Worm (Caenorhabditis elegans) whole organism, early embryonic: ENCODE results near the gene srg-10.

Experiments used
- B0310.2 ChIP-seq: sonication (generic microtip); optimal IDR thresholded peaks from 2 replicates; lab custom pipeline; 2016; ENCODE audit warnings: mild to moderate bottlenecking, missing genetic modification characterization, missing compliant biosample characterization
- aly-1 ChIP-seq: sonication (generic microtip); optimal IDR thresholded peaks from 2 replicates; lab custom pipeline; 2016; ENCODE audit warnings: missing genetic modification characterization, missing compliant biosample characterization
- ama-1 ChIP-seq: fragments of 150-350 bp; optimal IDR thresholded peaks from 2 replicates; lab custom pipeline; 2014
- ceh-13 ChIP-seq: fragments of 200-800 bp; sonication (Bioruptor generic); optimal IDR thresholded peaks from 2 replicates; lab custom pipeline; 2018; ENCODE audit warnings: mild to moderate bottlenecking, missing genetic modification characterization, missing compliant biosample characterization
- flt-1 ChIP-seq: fragments of 200-800 bp; sonication (Bioruptor generic); IDR thresholded peaks from 2 replicates; pipeline ENCODE4 v1.3.6; 2022; ENCODE audit warnings: missing genetic modification characterization, missing compliant biosample characterization
- hmg-4 ChIP-seq: fragments of 200-800 bp; sonication (Bioruptor generic); optimal IDR thresholded peaks from 2 replicates; lab custom pipeline; 2018; ENCODE audit warnings: mild to moderate bottlenecking, missing genetic modification characterization, missing compliant biosample characterization
- hnd-1 ChIP-seq: sonication (generic microtip); optimal IDR thresholded peaks from 2 replicates; lab custom pipeline; 2016; ENCODE audit warnings: missing genetic modification characterization, missing compliant biosample characterization
- scrt-1 ChIP-seq: fragments of 200-800 bp; sonication (Bioruptor generic); IDR thresholded peaks from 2 replicates; pipeline ENCODE4 v1.3.6; 2022; ENCODE audit warnings: missing genetic modification characterization, missing compliant biosample characterization
- sea-1 ChIP-seq: fragments of 200-800 bp; sonication (Bioruptor generic); conservative IDR thresholded peaks from 2 replicates; pipeline ENCODE4 v1.3.6; 2022; ENCODE audit warnings: missing genetic modification characterization, missing compliant biosample characterization
- tbx-37 ChIP-seq: fragments of 200-800 bp; sonication (Bioruptor generic); conservative IDR thresholded peaks from 2 replicates; pipeline ENCODE4 v1.3.6; 2022; ENCODE audit warnings: missing genetic modification reagents, missing genetic modification characterization, missing compliant biosample characterization
- tra-4 ChIP-seq: sonication (generic microtip); optimal IDR thresholded peaks from 2 replicates; lab custom pipeline; 2017; ENCODE audit warnings: missing genetic modification characterization, missing compliant biosample characterization

DNA sequence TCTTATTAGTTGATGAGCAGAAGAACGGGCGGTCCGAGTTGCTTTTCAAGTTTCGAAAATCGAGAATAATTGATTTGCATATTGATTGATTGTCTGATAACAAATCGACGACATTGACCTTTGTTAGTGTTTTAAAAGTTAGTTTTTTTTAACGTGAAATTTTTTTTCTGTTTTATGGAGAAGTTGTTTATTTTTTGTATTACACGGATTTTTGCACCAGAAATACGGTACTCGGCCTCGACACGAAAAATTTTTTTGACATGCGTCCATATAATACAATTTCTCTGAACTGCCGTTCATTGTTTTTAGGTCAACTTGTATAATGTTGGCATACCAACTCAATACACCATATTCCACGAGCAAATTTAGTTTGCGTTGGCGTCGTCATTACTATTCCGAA is 22.2 kb upstream of the srg-10 start, which contains the start of gene T23F11.2:
- TF ChIP-seq hmg-4 (GFP tag; lab: Kevin White, UChicago) (no peak), ceh-13 (GFP tag; lab: Kevin White, UChicago) (no peak), flt-1 (GFP tag; lab: Robert Waterston, UW) (no peak), hnd-1 (tag; lab: Kevin White, UChicago) (no peak), ama-1 (lab: Kevin White, UChicago) (no peak), scrt-1 (GFP tag; lab: Robert Waterston, UW) (no peak), aly-1 (no peak), sea-1 (no peak), tra-4 (tag; lab: Kevin White, UChicago) (no peak), B0310.2 (tag; lab: Kevin White, UChicago) (no peak), tbx-37 (GFP tag; lab: Robert Waterston, UW) (no peak)
